Fruit fly (Drosophila melanogaster) whole organism, pupa: ENCODE results near the gene CG15548.

Source experiments
- CG12605 ChIP-seq: fragments of 200-800 bp; sonication (Bioruptor generic); IDR thresholded peaks from 2 replicates; pipeline ENCODE4 v1.3.6; 2022; ENCODE audit warnings: missing biosample characterization, missing genetic modification characterization
- CG14655 ChIP-seq: fragments of 200-800 bp; sonication (Bioruptor generic); optimal IDR thresholded peaks from 3 replicates; lab custom pipeline; 2017; ENCODE audit warnings: mild to moderate bottlenecking, missing biosample characterization, missing genetic modification reagents, missing genetic modification characterization
- CG15710 ChIP-seq: fragments of 200-800 bp; sonication (Bioruptor generic); optimal IDR thresholded peaks from 2 replicates; lab custom pipeline; 2018; ENCODE audit warnings: missing biosample characterization, mild to moderate bottlenecking, missing genetic modification characterization, moderate library complexity
- CG34367 ChIP-seq: fragments of 200-800 bp; sonication (Bioruptor generic); optimal IDR thresholded peaks from 2 replicates; lab custom pipeline; 2018; ENCODE audit warnings: missing biosample characterization, mild to moderate bottlenecking, missing genetic modification characterization
- CG4496 ChIP-seq: fragments of 200-800 bp; sonication (Bioruptor generic); IDR thresholded peaks from 3 replicates; pipeline ENCODE4 v1.3.6; 2022; ENCODE audit warnings: missing biosample characterization, missing genetic modification characterization
- EcR ChIP-seq: fragments of 200-800 bp; sonication (Bioruptor generic); optimal IDR thresholded peaks from 3 replicates; lab custom pipeline; 2019; ENCODE audit warnings: missing biosample characterization, missing genetic modification characterization, mild to moderate bottlenecking, moderate library complexity, missing genetic modification reagents
- Pif1A ChIP-seq: fragments of 200-800 bp; sonication (Bioruptor generic); optimal IDR thresholded peaks from 3 replicates; lab custom pipeline; 2016; ENCODE audit warnings: missing biosample characterization, missing genetic modification characterization
- fd96Ca ChIP-seq: fragments of 200-800 bp; sonication (Bioruptor generic); IDR thresholded peaks from 3 replicates; pipeline ENCODE4 v1.3.6; 2022; ENCODE audit warnings: missing biosample characterization, missing genetic modification characterization

DNA sequence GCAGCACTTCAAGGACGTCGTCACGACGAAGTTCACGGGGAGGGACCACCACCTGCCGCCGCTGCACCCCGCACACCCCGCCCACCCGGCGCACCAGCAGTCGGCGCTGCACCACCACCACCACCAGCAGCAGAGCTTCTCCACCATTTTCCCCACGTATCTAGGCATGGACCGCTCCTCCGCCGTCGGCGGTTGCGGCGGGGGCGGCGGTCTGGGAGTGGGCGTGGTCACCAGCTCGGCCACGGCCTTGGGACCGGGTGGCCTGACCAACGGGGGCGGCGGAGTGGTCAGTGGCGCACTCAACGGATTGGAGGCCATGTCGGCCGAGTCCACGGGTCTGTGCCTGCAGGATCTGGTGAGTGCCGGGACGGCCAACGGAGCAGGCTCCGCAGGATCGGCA lies 43.5 kb upstream of the CG15548 start:
- no peak for TF ChIP-seq CG12605
- no peak for TF ChIP-seq Pif1A (GFP tag; lab: Kevin White, UChicago)
- TF ChIP-seq CG14655 (GFP tag; lab: Kevin White, UChicago) = no peak
- TF ChIP-seq CG34367 = no peak
- TF ChIP-seq EcR (GFP tag; lab: Kevin White, UChicago) = no peak
- no peak for TF ChIP-seq CG4496 (GFP tag; lab: Robert Waterston, UW)
- TF ChIP-seq CG15710 (tag; lab: Kevin White, UChicago) = no peak
- no peak for TF ChIP-seq fd96Ca
